Worm (Caenorhabditis elegans) whole organism, dauer: ENCODE data around the gene bbs-4.

Source experiments
- unc-62 ChIP-seq: sonication (generic microtip); optimal IDR thresholded peaks from 2 replicates; lab custom pipeline; 2017; ENCODE audit warnings: missing biosample characterization, missing genetic modification reagents, missing genetic modification characterization

Gene bbs-4

DNA sequence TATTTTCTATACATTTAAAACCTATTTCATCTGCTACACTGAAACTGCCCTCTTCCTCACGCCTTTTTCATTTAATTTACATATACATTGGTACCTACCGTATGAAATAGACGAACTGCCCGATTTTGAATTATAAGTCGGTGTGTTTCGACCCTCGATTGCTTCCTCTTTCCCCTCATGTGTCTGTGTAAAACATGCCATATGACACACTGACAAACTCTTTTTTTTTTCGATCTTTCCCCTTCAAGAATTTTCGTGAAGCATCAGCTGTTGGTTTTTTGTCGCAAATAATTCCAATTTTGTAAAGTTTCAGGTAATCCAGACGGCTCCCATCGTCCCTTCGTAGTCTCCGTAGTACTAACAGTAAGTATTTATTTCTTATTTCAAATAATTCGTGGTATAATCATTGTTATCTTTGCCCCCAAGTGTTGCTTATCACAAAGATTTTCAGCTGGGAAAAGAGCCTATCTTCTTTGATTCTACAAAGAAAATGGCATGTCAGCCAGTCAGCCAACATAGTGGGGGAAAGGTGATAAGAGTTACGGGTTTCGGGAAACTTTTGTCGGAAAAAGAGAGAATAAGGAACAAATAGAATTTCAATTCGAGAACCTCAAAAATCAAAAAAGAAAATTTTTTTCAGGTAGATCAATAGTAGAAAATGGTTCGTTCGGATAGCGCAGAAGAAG, 10.0 kb upstream of the bbs-4 start:
- TF ChIP-seq unc-62 (GFP tag; lab: Kevin White, UChicago): no peak

DNA sequence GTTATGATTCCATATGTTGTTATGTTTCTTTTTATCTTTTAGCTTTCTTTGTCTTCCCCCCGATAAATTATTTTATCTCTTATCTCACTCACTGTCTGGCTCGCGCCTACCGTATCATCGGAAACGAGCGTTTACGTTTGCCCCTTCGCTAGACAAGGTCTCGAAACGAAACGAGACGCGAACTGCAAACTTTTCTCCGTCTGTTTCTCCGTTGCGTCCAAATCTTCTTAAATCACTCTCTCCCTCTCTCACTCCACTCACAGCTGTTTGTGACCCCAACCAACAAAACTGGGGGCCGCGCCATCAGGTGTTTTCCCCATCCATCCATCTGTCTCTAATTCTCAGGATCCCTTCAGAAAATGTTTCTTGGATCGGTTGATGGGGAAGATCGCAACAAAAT, 8.2 kb upstream of the bbs-4 start:
- TF ChIP-seq unc-62 (GFP tag; lab: Kevin White, UChicago): no peak

DNA sequence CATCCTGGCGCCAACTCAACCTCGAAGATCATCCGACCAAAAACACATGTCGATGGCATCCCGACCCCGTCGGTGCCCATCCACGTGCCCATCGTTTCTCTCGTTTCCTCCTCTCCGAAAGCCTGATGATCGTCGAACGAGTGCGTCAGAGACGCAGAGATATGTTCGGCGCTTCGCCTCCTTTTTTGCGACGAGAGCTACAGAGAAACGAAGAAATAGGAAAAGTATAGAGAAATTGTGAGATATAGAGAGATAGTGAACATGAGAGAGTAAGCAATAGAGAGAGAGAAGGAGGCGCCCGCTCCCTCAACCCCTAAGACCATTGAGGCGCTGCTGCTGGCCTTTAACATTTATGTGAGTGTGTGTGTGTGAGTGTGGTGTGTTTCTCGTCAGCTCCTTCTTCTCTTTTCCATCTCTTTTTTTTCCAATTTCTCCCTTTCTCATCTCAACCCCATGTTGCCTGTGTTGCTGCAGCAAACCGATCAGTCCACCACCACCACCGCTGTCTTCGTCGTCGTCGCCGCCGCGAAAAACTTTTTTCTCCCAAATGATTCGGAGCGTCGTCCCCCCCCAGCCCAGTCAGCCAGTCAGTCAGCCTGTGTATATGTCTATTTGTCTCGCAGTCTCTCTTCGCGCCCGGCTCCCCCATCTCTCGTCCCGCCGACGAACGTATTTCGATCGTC, 7.2 kb upstream of the bbs-4 start, which contains the start of gene hlh-11:
hlh-11 (plus strand) TSS at position 633 of the 683 bp plus-strand sequence.
- no peak for TF ChIP-seq unc-62 (GFP tag; lab: Kevin White, UChicago)

DNA sequence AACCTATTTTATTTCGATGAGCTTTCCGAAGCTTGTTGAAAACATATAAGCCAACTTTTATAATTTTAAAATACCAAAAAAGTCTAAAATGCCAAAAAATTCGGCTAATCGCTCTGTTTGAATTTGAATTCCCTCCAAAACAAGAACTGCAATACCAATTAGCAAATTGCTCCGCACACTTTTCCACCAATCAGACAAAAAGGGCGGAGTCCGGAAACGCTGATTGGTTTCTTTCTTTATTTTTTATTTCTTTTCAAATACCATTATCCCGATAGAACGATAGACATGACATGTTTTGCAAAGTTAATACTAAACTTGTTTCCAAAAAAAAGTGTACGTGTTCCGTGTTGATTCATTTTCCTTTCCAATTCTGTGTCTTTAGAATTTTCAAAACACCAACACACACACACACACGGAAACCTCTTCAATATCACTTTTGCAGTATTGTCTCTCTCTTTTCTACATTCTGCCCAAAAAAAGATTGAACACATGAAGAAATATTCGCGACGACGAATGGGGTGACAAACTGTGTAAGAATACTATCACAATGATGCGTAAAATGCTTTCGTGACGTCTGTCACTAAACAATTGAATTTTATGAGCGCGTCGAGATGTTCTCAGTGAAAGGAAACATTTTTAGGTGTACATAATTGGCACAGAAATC, 5.7 kb upstream of the bbs-4 start:
- TF ChIP-seq unc-62 (GFP tag; lab: Kevin White, UChicago): no peak

DNA sequence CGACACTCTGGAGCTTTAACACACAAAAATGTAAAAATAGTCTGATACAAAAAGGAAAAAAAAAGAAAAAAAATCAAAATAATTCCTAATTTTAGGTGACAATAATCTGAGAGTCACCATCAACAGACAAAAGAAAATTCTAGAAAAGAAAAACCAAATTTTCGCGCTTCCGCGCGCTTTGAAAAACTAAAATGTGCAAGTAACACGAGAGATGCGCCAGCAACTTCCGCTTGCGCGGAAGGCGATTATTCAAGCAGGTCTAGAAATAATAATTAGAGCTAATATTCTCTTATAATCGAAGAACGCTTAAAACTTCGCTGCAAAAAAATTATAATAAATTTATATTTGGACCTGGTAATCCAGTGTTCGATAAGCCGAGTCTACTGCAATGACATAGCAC, 4.9 kb upstream of the bbs-4 start:
- TF ChIP-seq unc-62 (GFP tag; lab: Kevin White, UChicago): no peak

DNA sequence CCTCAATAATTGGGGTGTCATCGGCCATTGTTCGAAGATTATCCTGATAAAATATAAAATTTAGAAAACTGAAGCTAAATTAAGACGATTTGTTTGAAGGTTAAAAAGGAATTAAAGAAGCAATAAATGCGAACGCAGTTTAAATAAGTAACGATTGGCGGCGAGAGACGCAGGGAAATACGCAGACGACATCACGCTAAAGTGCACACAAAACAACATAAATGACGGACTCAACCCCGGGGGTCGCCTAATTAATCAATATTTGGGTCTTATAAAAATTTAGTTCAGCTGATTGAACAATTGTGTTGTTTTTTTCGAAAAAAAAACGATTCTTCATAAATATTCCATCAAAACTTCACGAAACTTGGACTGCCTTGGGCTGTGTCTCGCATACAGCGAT, 4.4 kb upstream of the bbs-4 start, which contains the start of gene hcp-3:
hcp-3 (minus strand) TSS at position 45 of the 400 bp plus-strand sequence.
- TF ChIP-seq unc-62 (GFP tag; lab: Kevin White, UChicago): no peak

DNA sequence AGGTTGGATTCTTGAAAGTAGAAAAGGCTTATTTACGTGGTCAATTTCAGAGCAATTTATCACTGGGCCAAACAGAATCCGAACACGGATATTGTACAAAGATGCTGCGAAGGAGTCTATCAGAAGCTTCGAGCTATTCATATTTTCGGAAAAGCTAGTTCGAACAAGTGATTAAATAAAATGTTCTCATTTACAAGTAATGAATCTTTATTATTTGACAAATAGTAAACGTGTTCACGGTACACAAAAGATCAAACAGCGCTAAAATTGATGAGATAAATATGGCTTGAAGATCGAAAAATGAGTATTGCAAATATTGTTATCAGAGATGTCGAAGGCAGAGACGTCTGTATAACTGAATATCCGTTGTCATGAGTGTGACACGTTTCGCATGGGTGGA, 3.1 kb upstream of the bbs-4 start:
- no peak for TF ChIP-seq unc-62 (GFP tag; lab: Kevin White, UChicago)

DNA sequence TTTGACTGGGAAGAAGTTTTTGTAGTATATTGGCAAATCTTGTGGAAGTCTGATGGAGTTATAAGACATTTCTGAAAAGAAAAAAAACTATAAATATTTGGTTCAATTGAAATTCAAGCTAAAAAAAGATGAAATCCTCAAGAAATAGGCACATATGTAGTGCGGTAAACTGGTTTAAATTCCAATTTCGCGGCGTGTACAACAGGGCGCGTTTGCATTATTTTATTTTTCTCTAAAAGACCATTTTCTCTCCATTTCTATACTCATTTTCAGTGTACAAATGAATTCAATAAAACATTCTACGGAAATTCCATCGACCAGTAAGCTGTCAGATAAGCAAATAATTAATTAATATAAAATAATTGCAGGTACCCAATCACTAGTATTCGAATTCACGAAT, 2.2 kb upstream of the bbs-4 start, which contains the start of the genes pri-1 and F58A4.6:
pri-1 (minus strand) TSS at position 71 of the 400 bp plus-strand sequence.
F58A4.6 (plus strand) TSS at position 272 of the 400 bp plus-strand sequence.
- no peak for TF ChIP-seq unc-62 (GFP tag; lab: Kevin White, UChicago)

DNA sequence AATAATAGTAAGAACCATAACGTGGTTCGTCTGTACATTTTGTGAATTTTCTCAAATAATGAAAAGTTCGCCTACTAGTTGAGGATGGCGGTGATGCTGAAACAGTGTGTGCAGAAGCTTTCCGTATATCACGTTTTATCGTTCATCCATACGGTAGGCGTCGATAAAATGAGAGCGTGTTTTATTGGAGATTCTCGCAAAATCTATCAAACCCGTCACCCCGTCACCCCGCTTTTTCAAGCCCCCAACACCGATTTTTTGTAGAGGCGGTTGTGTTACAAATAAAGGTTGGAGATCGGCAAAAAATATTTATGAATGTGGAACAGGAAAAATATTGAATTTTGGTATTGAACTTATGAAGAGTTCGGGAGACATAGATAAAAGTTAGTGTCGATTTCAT, 3.3 kb downstream of the bbs-4 start, which contains the start of gene clec-161:
clec-161 (minus strand) TSS at position 101 of the 400 bp plus-strand sequence.
- TF ChIP-seq unc-62 (GFP tag; lab: Kevin White, UChicago): no peak

DNA sequence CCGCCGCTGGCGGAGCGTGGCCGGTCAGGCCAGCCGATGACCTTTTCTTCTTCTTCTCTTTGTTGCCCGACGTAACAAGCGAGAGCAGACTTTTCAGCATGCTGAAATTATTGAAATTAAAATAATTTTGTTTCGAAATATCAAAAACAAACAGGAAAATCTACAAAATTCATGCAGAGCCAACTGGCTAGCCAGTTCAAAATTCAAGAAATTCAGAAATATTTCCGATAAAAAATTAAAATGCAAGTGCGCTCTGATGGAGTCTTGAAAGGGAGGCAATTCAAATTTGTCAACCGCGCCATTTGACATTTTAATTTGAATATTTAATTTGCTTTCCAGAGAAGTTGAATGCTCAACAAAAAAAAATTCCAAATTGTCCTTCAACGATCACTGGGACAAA, 11.4 kb downstream of the bbs-4 start, which contains the start of gene F58A4.2:
F58A4.2 (minus strand) TSS at position 101 of the 400 bp plus-strand sequence.
- TF ChIP-seq unc-62 (GFP tag; lab: Kevin White, UChicago): no peak

DNA sequence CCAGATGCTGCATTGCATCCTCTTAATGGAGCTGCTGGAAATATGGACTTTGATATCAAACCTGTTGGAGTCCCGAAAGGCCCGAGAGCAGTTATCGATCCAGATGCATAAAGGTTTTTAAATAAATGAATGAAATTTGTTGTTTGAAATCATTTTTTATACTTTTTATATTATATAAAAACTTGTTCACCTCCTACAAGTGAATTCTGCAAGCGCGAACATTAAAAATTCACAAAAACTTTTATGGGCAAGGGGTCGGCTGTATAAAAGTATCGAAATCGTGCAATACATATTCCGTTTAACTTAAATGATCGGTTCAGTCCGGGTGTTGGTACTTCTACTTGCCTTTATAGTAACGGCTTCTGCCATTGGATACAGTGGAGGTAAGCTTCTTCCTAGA, 13.8 kb downstream of the bbs-4 start, which contains the start of gene F58A4.1:
F58A4.1 (plus strand) TSS at position 301 of the 400 bp plus-strand sequence.
- TF ChIP-seq unc-62 (GFP tag; lab: Kevin White, UChicago): no peak

DNA sequence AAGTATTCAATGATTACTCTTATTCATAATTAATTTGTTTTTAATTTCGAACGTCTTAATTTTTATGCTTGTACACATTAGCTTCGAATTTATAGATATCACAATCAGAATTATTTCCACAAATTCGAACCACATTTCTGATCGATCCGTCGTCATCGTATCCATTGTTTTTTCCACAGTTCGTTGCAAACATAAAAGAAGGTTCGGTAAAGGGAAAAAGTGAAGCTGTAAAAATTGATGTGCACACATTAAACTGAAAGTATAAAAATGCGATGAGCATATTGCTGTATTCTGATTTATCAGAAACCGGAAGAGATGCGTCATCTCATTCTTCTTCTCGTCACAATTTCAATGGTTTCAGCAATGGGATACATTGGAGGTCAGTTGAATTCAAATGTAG, 15.0 kb downstream of the bbs-4 start, which contains the start of gene C48B4.12:
C48B4.12 (plus strand) TSS at position 301 of the 400 bp plus-strand sequence.
- no peak for TF ChIP-seq unc-62 (GFP tag; lab: Kevin White, UChicago)

DNA sequence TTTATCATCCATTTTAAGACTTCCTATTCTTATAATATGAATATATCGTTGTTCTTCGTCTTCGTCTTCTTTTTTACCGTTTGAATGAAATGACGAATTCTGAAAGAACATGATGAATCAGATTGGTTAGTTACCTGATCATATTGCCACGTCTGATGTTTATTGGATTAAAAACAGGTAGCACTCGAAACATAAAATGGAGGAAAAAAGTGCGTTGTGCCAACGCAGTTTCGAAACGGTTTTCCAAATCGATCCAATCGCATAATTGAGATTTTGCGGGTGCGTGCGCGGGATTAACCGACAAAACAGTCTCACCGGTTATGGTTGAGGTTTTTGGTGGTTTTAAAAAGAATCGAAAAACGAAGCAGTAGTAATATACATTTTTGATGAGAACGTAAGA, 16.4 kb downstream of the bbs-4 start, which contains the start of gene rom-2:
rom-2 (minus strand) TSS at position 101 of the 400 bp plus-strand sequence.
- no peak for TF ChIP-seq unc-62 (GFP tag; lab: Kevin White, UChicago)

DNA sequence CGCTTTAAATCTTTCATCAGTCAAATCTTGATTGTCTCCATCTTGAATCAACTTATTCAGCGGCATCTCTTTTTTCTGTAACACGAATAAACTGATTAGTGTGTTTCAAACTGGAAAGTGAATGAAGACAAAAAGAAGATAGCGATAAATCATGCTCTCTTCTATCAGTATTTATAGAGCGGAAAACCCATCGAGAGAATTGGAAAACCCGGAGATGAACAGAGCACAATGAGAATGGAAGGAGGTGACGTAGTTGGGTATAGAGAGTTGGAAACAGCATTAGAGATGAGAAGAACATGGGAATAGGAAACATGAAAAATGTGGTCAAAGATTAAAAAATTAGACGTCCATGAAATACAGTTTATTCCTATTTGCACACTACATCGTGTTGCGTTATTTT, 19.9 kb downstream of the bbs-4 start, which contains the start of gene acox-1.5:
acox-1.5 (minus strand) TSS at position 75 of the 400 bp plus-strand sequence.
- no peak for TF ChIP-seq unc-62 (GFP tag; lab: Kevin White, UChicago)

DNA sequence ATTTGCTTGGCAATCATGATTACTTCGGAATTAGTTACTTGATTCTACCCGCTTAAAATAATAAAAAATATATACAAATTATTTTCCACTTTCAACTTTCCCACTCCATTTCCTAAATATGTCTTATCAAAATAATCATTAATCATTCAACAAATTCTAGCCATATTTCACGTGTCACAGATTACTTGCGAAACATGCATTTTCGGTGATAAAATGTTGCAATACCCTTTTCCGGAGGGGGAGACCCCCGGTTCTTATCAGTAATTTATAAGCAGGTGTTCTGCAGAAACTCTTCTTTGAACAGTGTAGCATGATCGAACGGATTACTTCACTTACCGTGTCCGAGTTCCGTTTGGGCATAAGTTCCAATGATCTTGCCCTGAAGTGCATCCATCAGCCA, 21.8 kb downstream of the bbs-4 start:
- TF ChIP-seq unc-62 (GFP tag; lab: Kevin White, UChicago): no peak
